Fruit fly (Drosophila melanogaster): ENCODE data around the gene Gr93b.

Gene Gr93b

DNA sequence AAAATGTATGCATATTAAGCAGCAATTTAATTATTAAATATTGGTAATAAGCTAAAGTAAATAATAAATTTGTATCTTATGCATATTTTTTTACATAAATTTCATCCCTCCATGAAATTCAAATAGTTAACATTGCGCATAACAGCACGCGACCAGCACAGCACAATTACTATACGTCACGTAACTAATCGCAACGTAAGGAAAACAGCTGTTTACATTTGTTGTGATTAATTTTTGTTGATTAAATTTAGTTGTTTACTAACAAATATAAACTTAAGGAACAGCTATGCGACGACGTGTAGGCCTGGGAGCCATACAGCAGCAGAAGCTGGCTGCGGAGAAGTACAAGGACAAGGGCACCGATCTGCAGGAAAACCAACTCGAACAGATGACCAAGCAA is 21.4 kb upstream of the Gr93b start, which contains the start of gene lsn (continued):
- no peak for TF ChIP-seq CG7372 (GFP tag; IDR thresholded peaks at IDR 0.05)
- TF ChIP-seq tin (GFP tag; optimal IDR thresholded peaks at IDR 0.05) = no peak
- TF ChIP-seq croc (GFP tag; conservative IDR thresholded peaks at IDR 0.05) = no peak
- no peak for TF ChIP-seq CG4424 (GFP tag; optimal IDR thresholded peaks at IDR 0.05)
- no peak for TF ChIP-seq CG15011 (GFP tag; optimal IDR thresholded peaks at IDR 0.05)
- TF ChIP-seq caup (GFP tag; optimal IDR thresholded peaks at IDR 0.05; ENCODE audit: severe bottlenecking) = peak; percentile 51
- TF ChIP-seq sob (GFP tag; IDR thresholded peaks at IDR 0.05) = no peak
- no peak for TF ChIP-seq GATAe (GFP tag; conservative IDR thresholded peaks at IDR 0.05)
- TF ChIP-seq Doc2 (GFP tag; IDR thresholded peaks at IDR 0.05) = no peak
- TF ChIP-seq CG12236 (GFP tag; optimal IDR thresholded peaks at IDR 0.05) = no peak
- TF ChIP-seq CG6654 (GFP tag; optimal IDR thresholded peaks at IDR 0.05) = no peak
- TF ChIP-seq NC2β (GFP tag; optimal IDR thresholded peaks at IDR 0.05) = no peak
- TF ChIP-seq Dip2 (GFP tag; IDR thresholded peaks at IDR 0.05) = no peak
- TF ChIP-seq nerfin-2 (GFP tag; IDR thresholded peaks at IDR 0.05; ENCODE audit: partially characterized antibody) = no peak
- TF ChIP-seq peb (GFP tag; IDR thresholded peaks at IDR 0.05) = no peak
- peak; percentile 100 for TF ChIP-seq CG9437 (GFP tag; optimal IDR thresholded peaks at IDR 0.05)
- no peak for TF ChIP-seq CG6765 (GFP tag; optimal IDR thresholded peaks at IDR 0.05)
- peak; percentile 13 for TF ChIP-seq Nf-YB (GFP tag; optimal IDR thresholded peaks at IDR 0.05)
- TF ChIP-seq NFAT (GFP tag; IDR thresholded peaks at IDR 0.05) = no peak
- no peak for TF ChIP-seq CG18476 (GFP tag; optimal IDR thresholded peaks at IDR 0.05)
- no peak for TF ChIP-seq Xrp1 (GFP tag; IDR thresholded peaks at IDR 0.05)
- no peak for TF ChIP-seq Sry-β (GFP tag; optimal IDR thresholded peaks at IDR 0.05)
- TF ChIP-seq Ptx1 (GFP tag; IDR thresholded peaks at IDR 0.05) = no peak
- TF ChIP-seq Rfx (GFP tag; IDR thresholded peaks at IDR 0.05) = no peak; the same call in 1 of the 2 replicates
- TF ChIP-seq dpn (GFP tag; optimal IDR thresholded peaks at IDR 0.05) = no peak
- peak in 1 of 2 experiments; percentile 72 for TF ChIP-seq bsh (GFP tag; optimal IDR thresholded peaks at IDR 0.05)
- no peak for TF ChIP-seq chinmo (GFP tag; IDR thresholded peaks at IDR 0.05; ENCODE audit: partially characterized antibody)
- TF ChIP-seq CG6854 (GFP tag; optimal IDR thresholded peaks at IDR 0.05) = no peak
- TF ChIP-seq CG7745 (tag; optimal IDR thresholded peaks at IDR 0.05) = no peak
- TF ChIP-seq zen2 (GFP tag; IDR thresholded peaks at IDR 0.05; ENCODE audit: partially characterized antibody) = no peak
- no peak for TF ChIP-seq pho (GFP tag; optimal IDR thresholded peaks at IDR 0.05)
- TF ChIP-seq CG31224 (GFP tag; IDR thresholded peaks at IDR 0.05) = no peak
- TF ChIP-seq CG16863 (GFP tag; optimal IDR thresholded peaks at IDR 0.05) = no peak
- TF ChIP-seq twi (tag; optimal IDR thresholded peaks at IDR 0.05) = peak; percentile 15
- no peak for TF ChIP-seq pros (GFP tag; optimal IDR thresholded peaks at IDR 0.05)
- no peak for TF ChIP-seq onecut (GFP tag; IDR thresholded peaks at IDR 0.05)
- no peak for TF ChIP-seq CG1832 (GFP tag; optimal IDR thresholded peaks at IDR 0.05)
- peak; percentile 13 for TF ChIP-seq ac (GFP tag; optimal IDR thresholded peaks at IDR 0.05)
- no peak for TF ChIP-seq CG12104 (GFP tag; optimal IDR thresholded peaks at IDR 0.05)
- no peak for TF ChIP-seq H15 (GFP tag; IDR thresholded peaks at IDR 0.05)
- TF ChIP-seq ken (GFP tag; IDR thresholded peaks at IDR 0.05) = no peak
- no peak for TF ChIP-seq CG6683 (GFP tag; optimal IDR thresholded peaks at IDR 0.05)
- TF ChIP-seq MBD-R2 (GFP tag; IDR thresholded peaks at IDR 0.05) = peak; percentile 66; the same call in 1 of the 2 replicates
- no peak for TF ChIP-seq CG2129 (GFP tag; IDR thresholded peaks at IDR 0.05; ENCODE audit: partially characterized antibody)
- no peak for TF ChIP-seq CG18764 (GFP tag; optimal IDR thresholded peaks at IDR 0.05)
- no peak for TF ChIP-seq az2 (GFP tag; optimal IDR thresholded peaks at IDR 0.05)
- TF ChIP-seq CG2120 (GFP tag; optimal IDR thresholded peaks at IDR 0.05) = no peak
- TF ChIP-seq unpg (GFP tag; optimal IDR thresholded peaks at IDR 0.05) = peak; percentile 44
- TF ChIP-seq CG14965 (GFP tag; optimal IDR thresholded peaks at IDR 0.05; ENCODE audit: borderline replicate concordance) = no peak
- no peak for TF ChIP-seq CG3995 (GFP tag; optimal IDR thresholded peaks at IDR 0.05)
- no peak for TF ChIP-seq Optix (GFP tag; IDR thresholded peaks at IDR 0.05)
- TF ChIP-seq Sox100B (GFP tag; optimal IDR thresholded peaks at IDR 0.05) = no peak
